Fruit fly (Drosophila melanogaster): Measurements from ENCODE around the gene CG34393.

The CG34393 gene

DNA sequence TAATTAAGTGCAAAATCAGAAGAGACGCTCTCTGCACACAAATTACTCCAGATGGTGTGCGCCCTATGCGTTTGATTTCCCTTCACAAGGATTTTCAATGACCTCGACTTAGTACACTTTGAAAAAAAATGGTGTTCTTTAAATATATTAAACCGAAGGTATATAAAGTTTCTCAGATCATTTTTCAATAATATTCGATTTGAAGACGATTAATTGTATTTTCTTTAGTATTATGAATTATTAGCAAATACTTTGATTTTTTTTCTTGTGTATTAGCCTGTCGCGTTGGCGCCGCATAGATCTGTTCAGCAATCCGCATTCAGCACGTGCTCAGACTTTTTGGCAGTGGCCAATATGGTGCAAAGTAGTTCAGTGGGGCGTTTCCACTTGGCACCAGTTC is 72.5 kb downstream of the CG34393 start (continued):
- TF ChIP-seq Sox102F (GFP tag; optimal IDR thresholded peaks at IDR 0.05) (peak; percentile 28), CG6689 (GFP tag; IDR thresholded peaks at IDR 0.05) (no peak), pum (GFP tag; optimal IDR thresholded peaks at IDR 0.05) (no peak), Ets65A (GFP tag) (no peak), PHDP (tag; optimal IDR thresholded peaks at IDR 0.05) (peak; percentile 17), CG6854 (GFP tag; optimal IDR thresholded peaks at IDR 0.05) (no peak), CG9437 (GFP tag; optimal IDR thresholded peaks at IDR 0.05) (no peak), chm (GFP tag; IDR thresholded peaks at IDR 0.05) (no peak), Side (GFP tag; optimal IDR thresholded peaks at IDR 0.05) (no peak), CG6791 (GFP tag; IDR thresholded peaks at IDR 0.05; ENCODE audit: partially characterized antibody) (no peak), CG5953 (GFP tag; IDR thresholded peaks at IDR 0.05) (no peak), ham (GFP tag; IDR thresholded peaks at IDR 0.05) (no peak), zfh2 (GFP tag; optimal IDR thresholded peaks at IDR 0.05) (no peak), vfl (GFP tag; optimal IDR thresholded peaks at IDR 0.05) (no peak), CG12744 (GFP tag; optimal IDR thresholded peaks at IDR 0.05) (no peak), ranshi (GFP tag; IDR thresholded peaks at IDR 0.05) (no peak), CG7839 (tag; optimal IDR thresholded peaks at IDR 0.05) (peak; percentile 8), CG17361 (GFP tag; IDR thresholded peaks at IDR 0.05) (no peak), Stat92E (GFP tag; optimal IDR thresholded peaks at IDR 0.05) (no peak), CG10431 (GFP tag; optimal IDR thresholded peaks at IDR 0.05) (no peak), CG43689 (GFP tag; IDR thresholded peaks at IDR 0.05) (no peak), CG10979 (tag; optimal IDR thresholded peaks at IDR 0.05) (peak; percentile 46), CG3847 (GFP tag; IDR thresholded peaks at IDR 0.05) (no peak), Dek (tag; optimal IDR thresholded peaks at IDR 0.05) (no peak), gfzf (GFP tag; optimal IDR thresholded peaks at IDR 0.05) (no peak), TFAM (GFP tag; optimal IDR thresholded peaks at IDR 0.05) (no peak), CG8388 (GFP tag; optimal IDR thresholded peaks at IDR 0.05) (peak; percentile 8), Six4 (GFP tag; optimal IDR thresholded peaks at IDR 0.05) (no peak), eve (GFP tag; optimal IDR thresholded peaks at IDR 0.05) (no peak), H2.0 (GFP tag; IDR thresholded peaks at IDR 0.05) (no peak), pb (GFP tag; optimal IDR thresholded peaks at IDR 0.05) (no peak), CrebB (tag; optimal IDR thresholded peaks at IDR 0.05) (no peak), corto (GFP tag; optimal IDR thresholded peaks at IDR 0.05) (no peak), CkIIα-i1 (GFP tag; IDR thresholded peaks at IDR 0.05) (no peak), CG8359 (GFP tag; optimal IDR thresholded peaks at IDR 0.05; ENCODE audit: borderline replicate concordance) (no peak), CG6765 (GFP tag; optimal IDR thresholded peaks at IDR 0.05) (no peak), bbx (GFP tag; IDR thresholded peaks at IDR 0.05; ENCODE audit: partially characterized antibody) (no peak), CG10147 (GFP tag; optimal IDR thresholded peaks at IDR 0.05) (no peak), Blimp-1 (GFP tag; optimal IDR thresholded peaks at IDR 0.05) (peak; percentile 37), BtbVII (GFP tag; optimal IDR thresholded peaks at IDR 0.05) (no peak), lmd (GFP tag; IDR thresholded peaks at IDR 0.05) (no peak), tna (GFP tag; IDR thresholded peaks at IDR 0.05; ENCODE audit: partially characterized antibody) (no peak), CG2199 (GFP tag; IDR thresholded peaks at IDR 0.05) (no peak), B-H1 (GFP tag; IDR thresholded peaks at IDR 0.05) (no peak), h (optimal IDR thresholded peaks at IDR 0.05) (no peak), CG13894 (tag; optimal IDR thresholded peaks at IDR 0.05) (no peak), CG17912 (GFP tag; optimal IDR thresholded peaks at IDR 0.05) (no peak), yki (optimal IDR thresholded peaks at IDR 0.05) (no peak), tap (tag; optimal IDR thresholded peaks at IDR 0.05) (peak; percentile 31), pita (GFP tag; optimal IDR thresholded peaks at IDR 0.05) (no peak), CG11695 (GFP tag; IDR thresholded peaks at IDR 0.05) (no peak), usp (GFP tag; optimal IDR thresholded peaks at IDR 0.05) (no peak), Adf1 (GFP tag; IDR thresholded peaks at IDR 0.05) (no peak)

All from whole organism, embryonic.